Fruit fly (Drosophila melanogaster): ENCODE results near the gene Nup93-2.

Gene Nup93-2

dm6 chr3R:14878145-14878544, 20.0 kb downstream of the Nup93-2 start (continued):
- TF ChIP-seq MBD-R2 (GFP tag; IDR thresholded peaks at IDR 0.05) (no peak), Fer3 (tag; optimal IDR thresholded peaks at IDR 0.05) (peak; percentile 29), trh (GFP tag; optimal IDR thresholded peaks at IDR 0.05) (no peak), stc (GFP tag; IDR thresholded peaks at IDR 0.05) (no peak), CG11085 (GFP tag; IDR thresholded peaks at IDR 0.05) (no peak), Lhr (GFP tag; optimal IDR thresholded peaks at IDR 0.05) (no peak), tio (GFP tag; optimal IDR thresholded peaks at IDR 0.05) (no peak), Neu2 (GFP tag; optimal IDR thresholded peaks at IDR 0.05; ENCODE audit: borderline replicate concordance) (no peak), sens-2 (GFP tag; IDR thresholded peaks at IDR 0.05) (no peak), CG42726 (GFP tag; IDR thresholded peaks at IDR 0.05; ENCODE audit: partially characterized antibody) (no peak), CG14014 (GFP tag; IDR thresholded peaks at IDR 0.05) (no peak), Blimp-1 (GFP tag; optimal IDR thresholded peaks at IDR 0.05) (no peak), CG12769 (tag; optimal IDR thresholded peaks at IDR 0.05) (peak; percentile 4), CG15011 (GFP tag; optimal IDR thresholded peaks at IDR 0.05) (no peak), CG4404 (GFP tag; IDR thresholded peaks at IDR 0.05) (no peak), CG34422 (GFP tag; IDR thresholded peaks at IDR 0.05) (no peak), CG10431 (GFP tag; optimal IDR thresholded peaks at IDR 0.05) (no peak), Pdp1 (GFP tag; optimal IDR thresholded peaks at IDR 0.05) (peak; percentile 9 to 57), CG8478 (optimal IDR thresholded peaks at IDR 0.05) (no peak), mam (GFP tag; optimal IDR thresholded peaks at IDR 0.05) (no peak), CG7745 (tag; optimal IDR thresholded peaks at IDR 0.05) (no peak), Opbp (GFP tag; IDR thresholded peaks at IDR 0.05; ENCODE audit: partially characterized antibody) (no peak), CG3065 (GFP tag; optimal IDR thresholded peaks at IDR 0.05) (no peak), zfh1 (GFP tag; IDR thresholded peaks at IDR 0.05) (no peak), CG11247 (GFP tag; IDR thresholded peaks at IDR 0.05) (no peak), Dp (GFP tag; optimal IDR thresholded peaks at IDR 0.05) (no peak), ham (GFP tag; IDR thresholded peaks at IDR 0.05) (no peak), zfh2 (GFP tag; optimal IDR thresholded peaks at IDR 0.05) (no peak), crp (GFP tag; optimal IDR thresholded peaks at IDR 0.05) (no peak), ERR (GFP tag; optimal IDR thresholded peaks at IDR 0.05) (no peak), pita (GFP tag; optimal IDR thresholded peaks at IDR 0.05) (no peak), vnd (GFP tag; IDR thresholded peaks at IDR 0.05; ENCODE audit: partially characterized antibody) (no peak), BtbVII (GFP tag; optimal IDR thresholded peaks at IDR 0.05) (no peak), Dref (GFP tag; IDR thresholded peaks at IDR 0.05) (no peak), chinmo (GFP tag; IDR thresholded peaks at IDR 0.05; ENCODE audit: partially characterized antibody) (no peak), Oaz (GFP tag; IDR thresholded peaks at IDR 0.05) (no peak), ase (GFP tag; IDR thresholded peaks at IDR 0.05) (no peak), eyg (GFP tag; optimal IDR thresholded peaks at IDR 0.05) (no peak), Oli (tag; optimal IDR thresholded peaks at IDR 0.05) (no peak), peb (GFP tag; IDR thresholded peaks at IDR 0.05) (no peak), sr (GFP tag; IDR thresholded peaks at IDR 0.05) (no peak), gro (GFP tag; optimal IDR thresholded peaks at IDR 0.05) (peak; percentile 39), CG18011 (GFP tag; optimal IDR thresholded peaks at IDR 0.05) (no peak), CTCF (GFP tag; optimal IDR thresholded peaks at IDR 0.05) (no peak), Optix (GFP tag; IDR thresholded peaks at IDR 0.05) (no peak), ssp (GFP tag; IDR thresholded peaks at IDR 0.05) (no peak), sqz (GFP tag; optimal IDR thresholded peaks at IDR 0.05) (no peak), Doc3 (GFP tag; IDR thresholded peaks at IDR 0.05; ENCODE audit: partially characterized antibody) (no peak), sob (GFP tag; IDR thresholded peaks at IDR 0.05) (no peak), lab (GFP tag; optimal IDR thresholded peaks at IDR 0.05) (peak; percentile 59), NFAT (GFP tag; IDR thresholded peaks at IDR 0.05) (no peak), HLHmδ (GFP tag; optimal IDR thresholded peaks at IDR 0.05) (no peak), hbn (GFP tag; IDR thresholded peaks at IDR 0.05; ENCODE audit: partially characterized antibody) (no peak)

Measured in whole organism, embryonic.